Fruit fly (Drosophila melanogaster): ENCODE data around the gene CG32797.

DNA sequence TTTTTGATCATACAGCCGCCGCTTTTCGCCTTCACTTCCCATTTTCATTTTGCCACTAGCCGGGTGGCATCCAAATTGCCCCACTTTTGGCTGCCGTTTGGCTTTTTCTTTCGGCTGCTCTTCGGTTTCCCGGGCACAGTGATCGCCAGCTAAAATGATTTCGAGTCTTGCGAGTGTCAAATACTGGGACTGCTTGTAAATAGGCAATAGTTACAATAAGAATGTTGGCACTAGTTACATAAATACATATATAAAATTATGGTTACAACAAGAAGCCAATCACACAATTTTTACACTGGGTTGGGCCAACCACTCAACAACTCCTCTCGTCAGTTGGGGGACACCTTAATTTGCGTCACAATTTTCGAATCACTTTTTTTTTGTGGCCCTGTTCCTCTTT is 34.2 kb upstream of the CG32797 start:
- TF ChIP-seq vri (GFP tag; optimal IDR thresholded peaks at IDR 0.05) (no peak), CG6854 (GFP tag; optimal IDR thresholded peaks at IDR 0.05) (no peak), CG32006 (GFP tag; optimal IDR thresholded peaks at IDR 0.05) (no peak), acj6 (GFP tag; optimal IDR thresholded peaks at IDR 0.05) (no peak), CG10631 (GFP tag; optimal IDR thresholded peaks at IDR 0.05) (no peak), CG34406 (GFP tag; optimal IDR thresholded peaks at IDR 0.05) (no peak), OdsH (GFP tag; optimal IDR thresholded peaks at IDR 0.05) (no peak), CG6276 (GFP tag; optimal IDR thresholded peaks at IDR 0.05) (no peak), Blimp-1 (GFP tag; optimal IDR thresholded peaks at IDR 0.05) (no peak)

Data from whole organism, prepupa.